Worm (Caenorhabditis elegans) whole organism, midembryonic: Measurements from ENCODE around the gene sre-52.
A peak's percentile ranks its signal among the peaks of the same experiment; 100 is the strongest.

Source experiments
- T22C8.4 ChIP-seq: fragments of 200-800 bp; sonication (Bioruptor generic); IDR thresholded peaks from 2 replicates; pipeline ENCODE4 v1.3.6; 2022; ENCODE audit warnings: missing genetic modification characterization, missing compliant biosample characterization
- cog-1 ChIP-seq: sonication (generic microtip); optimal IDR thresholded peaks from 2 replicates; lab custom pipeline; 2016; ENCODE audit warnings: missing genetic modification characterization, missing compliant biosample characterization
- flt-1 ChIP-seq: fragments of 200-800 bp; sonication (Bioruptor generic); IDR thresholded peaks from 2 replicates; pipeline ENCODE4 v1.3.6; 2022; ENCODE audit warnings: missing genetic modification characterization, missing compliant biosample characterization
- klf-2 ChIP-seq: fragments of 200-800 bp; sonication (Bioruptor generic); conservative IDR thresholded peaks from 2 replicates; pipeline ENCODE4 v1.3.6; 2022; ENCODE audit warnings: missing genetic modification reagents, missing genetic modification characterization, missing compliant biosample characterization
- med-1 ChIP-seq: sonication (generic microtip); optimal IDR thresholded peaks from 2 replicates; lab custom pipeline; 2017; ENCODE audit warnings: missing genetic modification characterization, mild to moderate bottlenecking, missing compliant biosample characterization, antibody characterized with exemption, missing genetic modification reagents; ENCODE audit not compliant: insufficient read depth
- ref-1 ChIP-seq: fragments of 200-800 bp; sonication (Bioruptor generic); conservative IDR thresholded peaks from 2 replicates; pipeline ENCODE4 v1.3.6; 2022; ENCODE audit warnings: missing genetic modification reagents, missing genetic modification characterization, missing compliant biosample characterization
- tab-1 ChIP-seq: fragments of 200-800 bp; sonication (Bioruptor generic); IDR thresholded peaks from 2 replicates; pipeline ENCODE4 v1.3.6; 2022; ENCODE audit warnings: missing genetic modification characterization, missing compliant biosample characterization
- ztf-23 ChIP-seq: fragments of 200-800 bp; sonication (Bioruptor generic); IDR thresholded peaks from 2 replicates; pipeline ENCODE4 v1.3.6; 2022; ENCODE audit warnings: missing genetic modification reagents, missing genetic modification characterization, missing compliant biosample characterization
- ztf-29 ChIP-seq: fragments of 200-800 bp; sonication (Bioruptor generic); IDR thresholded peaks from 2 replicates; pipeline ENCODE4 v1.3.6; 2022; ENCODE audit warnings: missing genetic modification reagents, missing genetic modification characterization, missing compliant biosample characterization

- TF ChIP-seq med-1 (GFP tag; lab: Kevin White, UChicago) = no peak
- TF ChIP-seq flt-1 = no peak
- peak; percentile 70 for TF ChIP-seq tab-1 (GFP tag; lab: Robert Waterston, UW)
- TF ChIP-seq ref-1 (GFP tag; lab: Robert Waterston, UW) = no peak
- TF ChIP-seq ztf-23 (GFP tag; lab: Robert Waterston, UW) = 0 out of 2 replicates have a peak, but pooled peaks have one; percentile 39
- no peak for TF ChIP-seq ztf-29 (GFP tag; lab: Robert Waterston, UW)
- TF ChIP-seq T22C8.4 (GFP tag; lab: Robert Waterston, UW) = no peak
- no peak for TF ChIP-seq cog-1 (tag; lab: Kevin White, UChicago)
- no peak for TF ChIP-seq klf-2 (GFP tag; lab: Robert Waterston, UW)
Measured at ce11 chrII:12344787-12345186, 9.3 kb downstream of the sre-52 start, which contains the start of gene C44C11.6.
